Worm (Caenorhabditis elegans) whole organism, mixed stage, embryonic: ENCODE measurements around the gene tra-4.

Source experiments
- blmp-1 ChIP-seq: fragments of 150-350 bp; optimal IDR thresholded peaks from 2 replicates; lab custom pipeline; 2014; ENCODE audit warnings: missing biosample characterization, missing genetic modification characterization
- lin-13 ChIP-seq: fragments of 150-350 bp; optimal IDR thresholded peaks from 2 replicates; lab custom pipeline; 2014; ENCODE audit warnings: missing biosample characterization, missing genetic modification characterization
- nhr-28 ChIP-seq: fragments of 150-350 bp; optimal IDR thresholded peaks from 2 replicates; lab custom pipeline; 2014; ENCODE audit warnings: missing biosample characterization, missing genetic modification characterization
- nhr-76 ChIP-seq: sonication (generic microtip); optimal IDR thresholded peaks from 2 replicates; lab custom pipeline; 2017; ENCODE audit warnings: missing biosample characterization, missing genetic modification characterization
- pha-4 ChIP-seq: fragments of 150-350 bp; optimal IDR thresholded peaks from 2 replicates; lab custom pipeline; 2018; ENCODE audit warnings: missing biosample characterization, missing genetic modification reagents, missing genetic modification characterization
- unc-62 ChIP-seq: fragments of 150-350 bp; optimal IDR thresholded peaks from 2 replicates; lab custom pipeline; 2014; ENCODE audit warnings: missing biosample characterization, missing genetic modification reagents, missing genetic modification characterization

DNA sequence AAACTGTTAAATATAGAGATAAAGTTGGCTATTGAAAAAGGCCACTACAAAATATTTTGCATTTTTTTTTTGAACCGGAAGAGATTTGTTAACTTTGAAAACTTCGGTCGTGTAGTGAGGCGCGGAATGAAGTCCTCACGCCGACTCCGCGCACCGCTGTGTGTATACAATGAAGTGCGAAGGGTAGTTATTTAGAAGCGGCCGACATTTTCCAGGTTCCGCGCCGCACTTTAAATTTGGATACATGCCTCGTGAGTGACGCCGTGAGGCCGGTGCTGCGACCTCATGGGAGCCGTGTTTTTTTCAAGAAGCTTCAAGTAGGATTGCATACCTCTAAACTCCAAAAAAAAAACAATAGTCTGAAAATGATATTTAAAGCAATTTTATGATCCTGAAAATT lies 34.5 kb upstream of the tra-4 start:
- TF ChIP-seq lin-13 (tag; lab: Kevin White, UChicago) (no peak), unc-62 (no peak), nhr-28 (no peak), pha-4 (tag; lab: Kevin White, UChicago) (no peak), blmp-1 (tag; lab: Kevin White, UChicago) (no peak), nhr-76 (tag; lab: Kevin White, UChicago) (no peak)
